Worm (Caenorhabditis elegans): ENCODE measurements around the gene H11E01.3.

ce11 chrX:1603709-1604108, 997 bp upstream of the H11E01.3 start:
- TF ChIP-seq sptf-1 (tag; optimal IDR thresholded peaks at IDR 0.05) (no peak), unc-62 (GFP tag; optimal IDR thresholded peaks at IDR 0.05) (no peak), lin-13 (tag; optimal IDR thresholded peaks at IDR 0.05) (no peak), ces-1 (GFP tag; optimal IDR thresholded peaks at IDR 0.05) (no peak), zip-8 (tag; optimal IDR thresholded peaks at IDR 0.05) (no peak), lsy-2 (tag; optimal IDR thresholded peaks at IDR 0.05) (no peak), blmp-1 (tag; optimal IDR thresholded peaks at IDR 0.05) (no peak), snpc-4 (tag; optimal IDR thresholded peaks at IDR 0.05) (no peak), nhr-76 (tag; optimal IDR thresholded peaks at IDR 0.05) (no peak), elt-1 (tag; optimal IDR thresholded peaks at IDR 0.05; ENCODE audit: borderline replicate concordance, insufficient read depth) (no peak), nhr-12 (tag; optimal IDR thresholded peaks at IDR 0.05) (no peak), ztf-11 (tag; optimal IDR thresholded peaks at IDR 0.05) (no peak), mab-5 (tag; optimal IDR thresholded peaks at IDR 0.05) (no peak), pha-4 (tag; optimal IDR thresholded peaks at IDR 0.05) (no peak)

All from whole organism, mixed stage, embryonic.